Worm (Caenorhabditis elegans) whole organism, early embryonic: ENCODE data around the gene R07H5.9.

Experiments used
- B0310.2 ChIP-seq: sonication (generic microtip); optimal IDR thresholded peaks from 2 replicates; lab custom pipeline; 2016; ENCODE audit warnings: mild to moderate bottlenecking, missing genetic modification characterization, missing compliant biosample characterization
- ama-1 ChIP-seq: fragments of 150-350 bp; optimal IDR thresholded peaks from 2 replicates; lab custom pipeline; 2014
- ceh-36 ChIP-seq: sonication (generic microtip); optimal IDR thresholded peaks from 2 replicates; lab custom pipeline; 2016; ENCODE audit warnings: missing genetic modification characterization, inconsistent platforms, missing compliant biosample characterization
- ets-7 ChIP-seq: sonication (generic microtip); optimal IDR thresholded peaks from 2 replicates; lab custom pipeline; 2016; ENCODE audit warnings: missing genotype, missing genetic modification characterization, missing compliant biosample characterization
- scrt-1 ChIP-seq: fragments of 200-800 bp; sonication (Bioruptor generic); IDR thresholded peaks from 2 replicates; pipeline ENCODE4 v1.3.6; 2022; ENCODE audit warnings: missing genetic modification characterization, missing compliant biosample characterization
- sea-1 ChIP-seq: fragments of 200-800 bp; sonication (Bioruptor generic); conservative IDR thresholded peaks from 2 replicates; pipeline ENCODE4 v1.3.6; 2022; ENCODE audit warnings: missing genetic modification characterization, missing compliant biosample characterization
- tbx-11 ChIP-seq: fragments of 200-800 bp; sonication (Bioruptor generic); IDR thresholded peaks from 2 replicates; pipeline ENCODE4 v1.3.6; 2022; ENCODE audit warnings: missing genetic modification characterization, missing compliant biosample characterization
- tra-4 ChIP-seq: sonication (generic microtip); optimal IDR thresholded peaks from 2 replicates; lab custom pipeline; 2017; ENCODE audit warnings: missing genetic modification characterization, missing compliant biosample characterization

ce11 chrIV:11241368-11241767 is 34.1 kb downstream of the R07H5.9 start, which contains the start of gene C05C12.6:
- TF ChIP-seq ama-1 (lab: Kevin White, UChicago): no peak
- TF ChIP-seq tbx-11 (GFP tag; lab: Robert Waterston, UW): no peak
- no peak for TF ChIP-seq sea-1
- no peak for TF ChIP-seq B0310.2 (tag; lab: Kevin White, UChicago)
- TF ChIP-seq ets-7 (tag; lab: Kevin White, UChicago): no peak
- TF ChIP-seq ceh-36: no peak
- no peak for TF ChIP-seq scrt-1 (GFP tag; lab: Robert Waterston, UW)
- TF ChIP-seq tra-4 (tag; lab: Kevin White, UChicago): no peak
